Worm (Caenorhabditis elegans) whole organism, young adult: ENCODE results near the gene mks-2.

Experiments used
- B0035.1 ChIP-seq: sonication (generic microtip); optimal IDR thresholded peaks from 2 replicates; lab custom pipeline; 2016; ENCODE audit warnings: missing genetic modification characterization, mild to moderate bottlenecking, missing compliant biosample characterization, missing genotype, missing genetic modification reagents
- F10E7.11 ChIP-seq: sonication (generic microtip); optimal IDR thresholded peaks from 2 replicates; lab custom pipeline; 2017; ENCODE audit warnings: mild to moderate bottlenecking, missing genetic modification characterization, moderate library complexity, missing compliant biosample characterization
- F33H1.4 ChIP-seq: fragments of 200-800 bp; sonication (Bioruptor generic); IDR thresholded peaks from 2 replicates; pipeline ENCODE4 v1.3.6; 2022; ENCODE audit warnings: missing genetic modification reagents, missing genetic modification characterization, missing compliant biosample characterization
- F57C9.4 ChIP-seq: sonication (generic microtip); optimal IDR thresholded peaks from 2 replicates; lab custom pipeline; 2017; ENCODE audit warnings: mild to moderate bottlenecking, missing genetic modification characterization, missing compliant biosample characterization
- K12H6.12 ChIP-seq: fragments of 200-800 bp; sonication (Bioruptor generic); optimal IDR thresholded peaks from 2 replicates; lab custom pipeline; 2018; ENCODE audit warnings: mild to moderate bottlenecking, missing genetic modification characterization, missing compliant biosample characterization
- Y67H2A.10 ChIP-seq: fragments of 200-800 bp; sonication (Bioruptor generic); conservative IDR thresholded peaks from 2 replicates; pipeline ENCODE4 v1.3.6; 2022; ENCODE audit warnings: missing genetic modification reagents, missing genetic modification characterization, missing compliant biosample characterization
- Y79H2A.3 ChIP-seq: fragments of 200-800 bp; sonication (Bioruptor generic); conservative IDR thresholded peaks from 2 replicates; pipeline ENCODE4 v1.3.6; 2022; ENCODE audit warnings: missing genetic modification reagents, missing genetic modification characterization, missing compliant biosample characterization
- akir-1 ChIP-seq: fragments of 200-800 bp; sonication (Bioruptor generic); optimal IDR thresholded peaks from 2 replicates; lab custom pipeline; 2018; ENCODE audit warnings: mild to moderate bottlenecking, missing genetic modification characterization, moderate library complexity, missing compliant biosample characterization
- ama-1 ChIP-seq, 3 experiments: fragments of 150-350 bp in 1 of 3; sonication (generic microtip) in 2 of 3; optimal IDR thresholded peaks; 2 replicates each; lab custom pipeline; 2014 to 2018; ENCODE audit warnings: missing biosample characterization in 2 of 3, missing genetic modification characterization in 2 of 3, missing genetic modification reagents in 2 of 3
- ccch-3 ChIP-seq: fragments of 200-800 bp; sonication (Bioruptor generic); optimal IDR thresholded peaks from 2 replicates; lab custom pipeline; 2018; ENCODE audit warnings: mild to moderate bottlenecking, missing genetic modification characterization, missing compliant biosample characterization
- ceh-58 ChIP-seq: fragments of 200-800 bp; sonication (Bioruptor generic); IDR thresholded peaks from 2 replicates; pipeline ENCODE4 v1.3.6; 2022; ENCODE audit warnings: missing genetic modification characterization, missing compliant biosample characterization
- chd-7 ChIP-seq: sonication (generic microtip); optimal IDR thresholded peaks from 2 replicates; lab custom pipeline; 2016; ENCODE audit warnings: mild to moderate bottlenecking, missing genetic modification characterization, moderate library complexity, missing compliant biosample characterization
- dpl-1 ChIP-seq: fragments of 150-350 bp; optimal IDR thresholded peaks from 2 replicates; lab custom pipeline; 2014; ENCODE audit warnings: missing biosample characterization, missing genetic modification reagents, missing genetic modification characterization
- hrde-1 ChIP-seq: sonication (generic microtip); optimal IDR thresholded peaks from 2 replicates; lab custom pipeline; 2016; ENCODE audit warnings: missing genetic modification characterization, mild to moderate bottlenecking, missing compliant biosample characterization, moderate library complexity, missing genotype, missing genetic modification reagents, borderline replicate concordance
- hsf-1 ChIP-seq: fragments of 200-800 bp; sonication (Bioruptor generic); IDR thresholded peaks from 2 replicates; pipeline ENCODE4 v1.3.6; 2022; ENCODE audit warnings: missing genetic modification reagents, missing genetic modification characterization, missing compliant biosample characterization
- lin-40 ChIP-seq: sonication (generic microtip); optimal IDR thresholded peaks from 2 replicates; lab custom pipeline; 2016; ENCODE audit warnings: missing genetic modification characterization, mild to moderate bottlenecking, missing compliant biosample characterization, missing genotype, missing genetic modification reagents
- lsl-1 ChIP-seq: fragments of 200-800 bp; sonication (Bioruptor generic); optimal IDR thresholded peaks from 2 replicates; lab custom pipeline; 2018; ENCODE audit warnings: mild to moderate bottlenecking, missing genetic modification characterization, moderate library complexity, missing compliant biosample characterization
- madf-3 ChIP-seq: fragments of 200-800 bp; sonication (Bioruptor generic); IDR thresholded peaks from 2 replicates; pipeline ENCODE4 v1.3.6; 2022; ENCODE audit warnings: missing genetic modification reagents, missing genetic modification characterization, missing compliant biosample characterization
- madf-8 ChIP-seq: fragments of 200-800 bp; sonication (Bioruptor generic); conservative IDR thresholded peaks from 2 replicates; pipeline ENCODE4 v1.3.6; 2022; ENCODE audit warnings: missing genetic modification reagents, missing genetic modification characterization, missing compliant biosample characterization
- nfya-1 ChIP-seq: sonication (generic microtip); optimal IDR thresholded peaks from 2 replicates; lab custom pipeline; 2017; ENCODE audit warnings: antibody characterized with exemption, missing compliant biosample characterization, missing genetic modification characterization, borderline replicate concordance; ENCODE audit not compliant: insufficient read depth
- nhr-120 ChIP-seq: fragments of 200-800 bp; sonication (Bioruptor generic); IDR thresholded peaks from 2 replicates; pipeline ENCODE4 v1.3.6; 2022; ENCODE audit warnings: missing genetic modification characterization, missing compliant biosample characterization
- nhr-179 ChIP-seq: sonication (generic microtip); optimal IDR thresholded peaks from 2 replicates; lab custom pipeline; 2016; ENCODE audit warnings: mild to moderate bottlenecking, missing genetic modification characterization, missing compliant biosample characterization
- nhr-27 ChIP-seq: fragments of 200-800 bp; sonication (Bioruptor generic); optimal IDR thresholded peaks from 2 replicates; lab custom pipeline; 2018; ENCODE audit warnings: mild to moderate bottlenecking, missing genetic modification characterization, moderate library complexity, missing compliant biosample characterization
- nhr-80 ChIP-seq: sonication (generic microtip); optimal IDR thresholded peaks from 2 replicates; lab custom pipeline; 2016; ENCODE audit warnings: missing genetic modification characterization, missing compliant biosample characterization
- nhr-90 ChIP-seq: sonication (generic microtip); optimal IDR thresholded peaks from 2 replicates; lab custom pipeline; 2016; ENCODE audit warnings: missing genotype, mild to moderate bottlenecking, missing genetic modification characterization, missing compliant biosample characterization
- pbrm-1 ChIP-seq: fragments of 200-800 bp; sonication (Bioruptor generic); IDR thresholded peaks from 2 replicates; pipeline ENCODE4 v1.3.6; 2022; ENCODE audit warnings: missing genetic modification reagents, missing genetic modification characterization, missing compliant biosample characterization
- rec-8 ChIP-seq, 2 experiments: sonication (generic microtip); optimal IDR thresholded peaks; 2 replicates each; lab custom pipeline; 2016; ENCODE audit warnings: mild to moderate bottlenecking in 2 of 2, missing genetic modification characterization in 2 of 2, missing genetic modification reagents in 2 of 2, missing genotype in 2 of 2, missing biosample characterization in 1 of 2, missing compliant biosample characterization in 1 of 2, moderate library complexity in 1 of 2
- snpc-3.4 ChIP-seq: sonication (generic microtip); optimal IDR thresholded peaks from 2 replicates; lab custom pipeline; 2017; ENCODE audit warnings: missing genetic modification characterization, mild to moderate bottlenecking, missing compliant biosample characterization, antibody characterized with exemption, moderate library complexity, missing genotype, missing genetic modification reagents
- snpc-4 ChIP-seq, 5 experiments: fragments of 150-350 bp in 1 of 5; sonication (generic microtip) in 4 of 5; optimal IDR thresholded peaks; 2 replicates each; lab custom pipeline; 2014 to 2018; ENCODE audit warnings: missing genetic modification characterization in 5 of 5, missing biosample characterization in 3 of 5, antibody characterized with exemption in 2 of 5, mild to moderate bottlenecking in 2 of 5, missing compliant biosample characterization in 2 of 5, missing genotype in 2 of 5, moderate library complexity in 2 of 5, missing genetic modification reagents in 1 of 5
- sptf-2 ChIP-seq: fragments of 200-800 bp; sonication (Bioruptor generic); optimal IDR thresholded peaks from 2 replicates; lab custom pipeline; 2018; ENCODE audit warnings: mild to moderate bottlenecking, missing genetic modification characterization, missing compliant biosample characterization
- unc-130 ChIP-seq: sonication (generic microtip); optimal IDR thresholded peaks from 2 replicates; lab custom pipeline; 2016; ENCODE audit warnings: missing genetic modification reagents, missing genetic modification characterization, missing compliant biosample characterization
- ztf-22 ChIP-seq: fragments of 200-800 bp; sonication (Bioruptor generic); optimal IDR thresholded peaks from 2 replicates; lab custom pipeline; 2018; ENCODE audit warnings: mild to moderate bottlenecking, missing genetic modification characterization, moderate library complexity, missing compliant biosample characterization
- ztf-3 ChIP-seq: fragments of 200-800 bp; sonication (Bioruptor generic); optimal IDR thresholded peaks from 2 replicates; lab custom pipeline; 2018; ENCODE audit warnings: mild to moderate bottlenecking, missing genetic modification characterization, missing compliant biosample characterization

mks-2 gene

ce11 chrII:6246054-6246453 is 26.8 kb upstream of the mks-2 start, which contains the start of gene lelo-1:
TSS of gene lelo-1 (plus strand) at chrII:6246354.
- TF ChIP-seq snpc-3.4 (tag; lab: Kevin White, UChicago) = no peak
- TF ChIP-seq nhr-120 (GFP tag; lab: Robert Waterston, UW) = no peak

ce11 chrII:6245199-6245702 is 26.0 kb upstream of the mks-2 start, which contains the start of gene blos-4:
TSS of gene blos-4 (plus strand) at chrII:6245249.
- TF ChIP-seq hrde-1 (tag; lab: Kevin White, UChicago) (no peak), ztf-22 (GFP tag; lab: Kevin White, UChicago) (no peak), F33H1.4 (GFP tag; lab: Robert Waterston, UW) (no peak), nhr-90 (tag; lab: Kevin White, UChicago) (no peak), ccch-3 (GFP tag; lab: Kevin White, UChicago) (no peak), F10E7.11 (tag; lab: Kevin White, UChicago) (no peak), snpc-4 (GFP tag; optimal IDR thresholded peaks at IDR 0.05; lab: Kevin White, UChicago) (no peak), snpc-4 (tag; optimal IDR thresholded peaks at IDR 0.05; lab: Kevin White, UChicago) (no peak), sptf-2 (GFP tag; lab: Kevin White, UChicago) (no peak), chd-7 (tag; lab: Kevin White, UChicago) (no peak), nhr-179 (no peak), nhr-27 (tag; lab: Kevin White, UChicago) (no peak), K12H6.12 (tag; lab: Kevin White, UChicago) (no peak), nfya-1 (tag; lab: Kevin White, UChicago) (no peak), B0035.1 (tag; lab: Kevin White, UChicago) (no peak), Y79H2A.3 (GFP tag; lab: Robert Waterston, UW) (no peak), snpc-3.4 (tag; lab: Kevin White, UChicago) (no peak), unc-130 (GFP tag; lab: Kevin White, UChicago) (no peak)

- TF ChIP-seq ama-1 (optimal IDR thresholded peaks at IDR 0.05; lab: Kevin White, UChicago) (no peak), ama-1 (GFP tag; optimal IDR thresholded peaks at IDR 0.05; lab: Kevin White, UChicago) (no peak), madf-8 (GFP tag; lab: Robert Waterston, UW) (no peak), madf-3 (GFP tag; lab: Robert Waterston, UW) (no peak), ztf-3 (GFP tag; lab: Kevin White, UChicago) (no peak), akir-1 (GFP tag; lab: Kevin White, UChicago) (no peak), nhr-80 (tag; lab: Kevin White, UChicago) (peak; percentile 73)
Measured at ce11 chrII:6244171-6244570, 24.9 kb upstream of the mks-2 start, which contains the start of gene tat-4. TSS of gene tat-4 (minus strand) at chrII:6244287.

DNA sequence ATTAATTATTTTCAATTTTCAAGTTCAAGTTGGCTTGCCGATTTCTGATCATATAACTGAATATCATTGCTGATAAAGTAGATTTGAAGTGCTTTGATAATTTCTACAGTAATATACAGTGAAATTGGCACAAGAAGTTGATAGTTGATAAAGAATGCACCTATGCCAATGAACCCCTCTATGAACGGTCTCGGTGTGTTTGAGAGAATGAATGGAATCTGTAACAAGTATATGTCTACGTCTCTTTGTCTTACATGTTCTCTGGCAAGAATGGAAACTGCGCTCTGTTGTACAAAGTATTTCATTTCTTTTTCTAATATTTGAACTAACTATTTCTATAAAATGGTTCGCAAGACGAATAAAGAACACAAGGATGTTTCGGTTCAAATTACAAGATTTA is 22.5 kb upstream of the mks-2 start, which contains the start of gene T24H7.8:
Gene T24H7.8, plus strand, starts transcription at position 301 of the 400 bp plus-strand sequence.
- TF ChIP-seq lin-40 (tag; lab: Kevin White, UChicago) = no peak
- no peak for TF ChIP-seq F57C9.4 (tag; lab: Kevin White, UChicago)
- no peak for TF ChIP-seq madf-3 (GFP tag; lab: Robert Waterston, UW)
- TF ChIP-seq hsf-1 = no peak
- no peak for TF ChIP-seq Y67H2A.10
- no peak for TF ChIP-seq K12H6.12 (tag; lab: Kevin White, UChicago)
- TF ChIP-seq rec-8 (tag; optimal IDR thresholded peaks at IDR 0.05; lab: Kevin White, UChicago) = no peak
- TF ChIP-seq Y79H2A.3 (GFP tag; lab: Robert Waterston, UW) = no peak
- no peak for TF ChIP-seq dpl-1 (GFP tag; lab: Kevin White, UChicago)
- no peak for TF ChIP-seq lsl-1 (GFP tag; lab: Kevin White, UChicago)
- no peak for TF ChIP-seq ceh-58 (GFP tag; lab: Robert Waterston, UW)
- TF ChIP-seq nhr-27 (tag; lab: Kevin White, UChicago) = no peak
- no peak for TF ChIP-seq pbrm-1 (GFP tag; lab: Robert Waterston, UW)
